Fruit fly (Drosophila melanogaster) whole organism, embryonic: ENCODE data around the gene regucalcin.

Source experiments
- CG7357 ChIP-seq: fragments of 200-800 bp; sonication (Bioruptor generic); IDR thresholded peaks from 3 replicates; pipeline ENCODE4 v1.3.6; 2022; ENCODE audit warnings: missing biosample characterization, missing genetic modification characterization
- CG7987 ChIP-seq: fragments of 200-800 bp; sonication (Bioruptor generic); optimal IDR thresholded peaks from 2 replicates; lab custom pipeline; 2018; ENCODE audit warnings: missing biosample characterization, mild to moderate bottlenecking, missing genetic modification characterization, moderate library complexity
- CoRest ChIP-seq: fragments of 200-800 bp; sonication (Bioruptor generic); optimal IDR thresholded peaks from 3 replicates; lab custom pipeline; 2018; ENCODE audit warnings: missing biosample characterization, mild to moderate bottlenecking, missing genetic modification characterization, moderate library complexity
- Optix ChIP-seq: fragments of 200-800 bp; sonication (Bioruptor generic); IDR thresholded peaks from 3 replicates; pipeline ENCODE4 v1.3.6; 2022; ENCODE audit warnings: missing biosample characterization, missing genetic modification characterization
- en ChIP-seq: fragments of 200-800 bp; sonication (Bioruptor generic); optimal IDR thresholded peaks from 2 replicates; lab custom pipeline; 2016; ENCODE audit warnings: missing biosample characterization, missing genetic modification characterization
- hth ChIP-seq: fragments of >200 bp; optimal IDR thresholded peaks from 2 replicates; lab custom pipeline; 2017; ENCODE audit warnings: inconsistent platforms
- p53 ChIP-seq: fragments of 200-800 bp; sonication (Bioruptor generic); optimal IDR thresholded peaks from 2 replicates; lab custom pipeline; 2016; ENCODE audit warnings: missing biosample characterization, missing genetic modification characterization

DNA sequence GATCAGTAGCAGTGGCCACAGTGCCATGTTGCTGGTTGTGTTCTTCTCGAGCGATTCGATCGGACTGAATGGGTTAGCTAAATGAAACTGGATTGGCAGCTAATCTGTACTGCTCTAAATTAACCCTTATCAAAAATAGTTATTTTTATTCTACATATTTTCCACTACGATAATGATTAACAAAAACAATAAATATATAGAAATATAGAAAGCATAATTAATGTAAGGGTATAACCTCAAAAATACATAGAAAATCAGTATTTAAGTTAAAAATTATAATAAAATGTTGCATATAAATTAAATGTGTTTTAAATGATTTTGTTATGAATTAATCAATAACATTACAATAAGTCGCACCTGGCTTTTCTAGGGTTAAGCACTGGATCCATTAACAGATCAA is 19.2 kb downstream of the regucalcin start, which contains the start of gene Cyp311a1:
- no peak for TF ChIP-seq Optix
- no peak for TF ChIP-seq hth
- TF ChIP-seq p53: no peak
- TF ChIP-seq CoRest: no peak
- no peak for TF ChIP-seq en
- no peak for TF ChIP-seq CG7987 (GFP tag; lab: Kevin White, UChicago)
- TF ChIP-seq CG7357: no peak
